Worm (Caenorhabditis elegans) whole organism, late embryonic: ENCODE data around the gene F19B2.5.

Source experiments
- ama-1 ChIP-seq: fragments of 150-350 bp; optimal IDR thresholded peaks from 2 replicates; lab custom pipeline; 2014
- ceh-14 ChIP-seq: sonication (generic microtip); optimal IDR thresholded peaks from 2 replicates; lab custom pipeline; 2016; ENCODE audit warnings: missing genotype, missing genetic modification characterization, missing compliant biosample characterization
- che-1 ChIP-seq: sonication (generic microtip); optimal IDR thresholded peaks from 2 replicates; lab custom pipeline; 2016; ENCODE audit warnings: mild to moderate bottlenecking, missing genetic modification characterization, missing compliant biosample characterization
- dmd-4 ChIP-seq: sonication (generic microtip); optimal IDR thresholded peaks from 2 replicates; lab custom pipeline; 2016; ENCODE audit warnings: borderline replicate concordance, missing genetic modification characterization, missing compliant biosample characterization
- elt-4 ChIP-seq: sonication (generic microtip); optimal IDR thresholded peaks from 2 replicates; lab custom pipeline; 2016; ENCODE audit warnings: missing genetic modification characterization, missing compliant biosample characterization
- fkh-10 ChIP-seq: fragments of 150-350 bp; optimal IDR thresholded peaks from 2 replicates; lab custom pipeline; 2014; ENCODE audit warnings: missing biosample characterization, missing genetic modification reagents, missing genetic modification characterization
- lim-6 ChIP-seq: sonication (generic microtip); optimal IDR thresholded peaks from 2 replicates; lab custom pipeline; 2016; ENCODE audit warnings: missing genetic modification characterization, missing compliant biosample characterization
- madf-2 ChIP-seq: sonication (generic microtip); optimal IDR thresholded peaks from 2 replicates; lab custom pipeline; 2017; ENCODE audit warnings: missing genetic modification characterization, missing compliant biosample characterization
- pag-3 ChIP-seq: sonication (generic microtip); optimal IDR thresholded peaks from 2 replicates; lab custom pipeline; 2016; ENCODE audit warnings: missing compliant biosample characterization, missing genetic modification characterization, borderline replicate concordance
- pqm-1 ChIP-seq: sonication (generic microtip); optimal IDR thresholded peaks from 2 replicates; lab custom pipeline; 2016; ENCODE audit warnings: missing genetic modification characterization, missing compliant biosample characterization
- pros-1 ChIP-seq: fragments of 150-350 bp; optimal IDR thresholded peaks from 2 replicates; lab custom pipeline; 2014; ENCODE audit warnings: missing biosample characterization, missing genetic modification reagents, missing genetic modification characterization
- sdc-2 ChIP-seq: sonication (generic microtip); optimal IDR thresholded peaks from 2 replicates; lab custom pipeline; 2016; ENCODE audit warnings: missing genotype, missing genetic modification characterization, missing compliant biosample characterization
- syd-9 ChIP-seq: sonication (generic microtip); optimal IDR thresholded peaks from 2 replicates; lab custom pipeline; 2016; ENCODE audit warnings: mild to moderate bottlenecking, missing genetic modification characterization, moderate library complexity, missing compliant biosample characterization

- no peak for TF ChIP-seq syd-9 (tag; lab: Kevin White, UChicago)
- TF ChIP-seq pros-1 (tag; lab: Kevin White, UChicago): no peak
- TF ChIP-seq lim-6 (tag; lab: Kevin White, UChicago): no peak
- no peak for TF ChIP-seq pag-3
- TF ChIP-seq elt-4 (tag; lab: Kevin White, UChicago): no peak
- TF ChIP-seq pqm-1: no peak
- no peak for TF ChIP-seq sdc-2 (tag; lab: Kevin White, UChicago)
- no peak for TF ChIP-seq ama-1
- TF ChIP-seq dmd-4 (tag; lab: Kevin White, UChicago): no peak
- no peak for TF ChIP-seq fkh-10
- no peak for TF ChIP-seq che-1
- TF ChIP-seq ceh-14 (tag; lab: Kevin White, UChicago): no peak
- no peak for TF ChIP-seq madf-2
These were observed 24.8 kb upstream of the F19B2.5 start, which contains the start of gene fbxa-116 for ce11 chrV:20188790-20189189.
